Worm (Caenorhabditis elegans): ENCODE measurements around the gene mog-3.

Gene mog-3

ce11 chrIII:5349250-5349649, 40.9 kb downstream of the mog-3 start, which contains the start of gene thoc-5 (continued):
- TF ChIP-seq rnt-1 (tag; optimal IDR thresholded peaks at IDR 0.05) (peak; percentile 100), elt-2 (tag; optimal IDR thresholded peaks at IDR 0.05) (peak; percentile 86), jun-1 (tag; optimal IDR thresholded peaks at IDR 0.05) (peak; percentile 41), unc-130 (tag; optimal IDR thresholded peaks at IDR 0.05) (peak; percentile 33), mef-2 (tag; optimal IDR thresholded peaks at IDR 0.05) (no peak), lin-13 (GFP tag; optimal IDR thresholded peaks at IDR 0.05) (peak; percentile 67), isw-1 (GFP tag; IDR thresholded peaks at IDR 0.05) (peak; percentile 85), efl-3 (GFP tag; optimal IDR thresholded peaks at IDR 0.05) (peak; percentile 80), lin-39 (tag; optimal IDR thresholded peaks at IDR 0.05) (peak; percentile 61), mep-1 (tag; optimal IDR thresholded peaks at IDR 0.05) (peak; percentile 82), unc-62 (GFP tag; optimal IDR thresholded peaks at IDR 0.05) (no peak), efl-1 (optimal IDR thresholded peaks at IDR 0.05) (peak; percentile 98 to 99), efl-1 (GFP tag; optimal IDR thresholded peaks at IDR 0.05 in 1 of 2) (peak; percentile 97 to 100), pax-3 (tag; optimal IDR thresholded peaks at IDR 0.05) (peak; percentile 95), snpc-4 (tag; optimal IDR thresholded peaks at IDR 0.05) (peak; percentile 57), nhr-19 (GFP tag; conservative IDR thresholded peaks at IDR 0.05) (peak; percentile 91), pag-3 (tag; optimal IDR thresholded peaks at IDR 0.05; ENCODE audit: borderline replicate concordance, insufficient read depth) (no peak), xbp-1 (tag; optimal IDR thresholded peaks at IDR 0.05) (peak; percentile 91), sox-4 (tag; optimal IDR thresholded peaks at IDR 0.05) (peak; percentile 97), F16B12.6 (tag; optimal IDR thresholded peaks at IDR 0.05) (peak; percentile 58), sup-37 (GFP tag; optimal IDR thresholded peaks at IDR 0.05) (peak; percentile 75), elt-3 (tag; optimal IDR thresholded peaks at IDR 0.05) (peak in 2 of 6 experiments; percentile 61 to 69), ztf-4 (tag; optimal IDR thresholded peaks at IDR 0.05) (peak; percentile 58), ceh-90 (tag; optimal IDR thresholded peaks at IDR 0.05) (peak; percentile 97), lin-14 (GFP tag; optimal IDR thresholded peaks at IDR 0.05) (peak; percentile 84), ama-1 (optimal IDR thresholded peaks at IDR 0.05) (no peak), fkh-8 (tag; optimal IDR thresholded peaks at IDR 0.05) (peak; percentile 87), lsy-2 (tag; optimal IDR thresholded peaks at IDR 0.05) (peak; percentile 87 to 90), aha-1 (tag; optimal IDR thresholded peaks at IDR 0.05) (peak; percentile 44), pqm-1 (tag; optimal IDR thresholded peaks at IDR 0.05) (no peak), tbx-2 (tag; optimal IDR thresholded peaks at IDR 0.05) (peak; percentile 95), ces-1 (GFP tag; optimal IDR thresholded peaks at IDR 0.05) (no peak), snu-23 (GFP tag; optimal IDR thresholded peaks at IDR 0.05) (peak; percentile 88), ets-5 (GFP tag; IDR thresholded peaks at IDR 0.05) (no peak), alr-1 (tag; optimal IDR thresholded peaks at IDR 0.05; ENCODE audit: borderline replicate concordance) (no peak), grh-1 (GFP tag; IDR thresholded peaks at IDR 0.05) (peak; percentile 86), fos-1 (tag; optimal IDR thresholded peaks at IDR 0.05) (peak; percentile 34), nhr-28 (tag; optimal IDR thresholded peaks at IDR 0.05) (no peak), ceh-88 (GFP tag; IDR thresholded peaks at IDR 0.05) (peak; percentile 67), ceh-82 (tag; optimal IDR thresholded peaks at IDR 0.05) (peak; percentile 85 to 89 (median 85)), unc-98 (GFP tag; IDR thresholded peaks at IDR 0.05) (peak; percentile 96), irx-1 (tag; optimal IDR thresholded peaks at IDR 0.05) (peak; percentile 96), nhr-77 (tag; optimal IDR thresholded peaks at IDR 0.05) (no peak)
